Fruit fly (Drosophila melanogaster) whole organism, pupa: ENCODE results near the gene CG18788.
A peak's percentile ranks its signal among the peaks of the same experiment; 100 is the strongest.

ENCODE experiments used
- CG34367 ChIP-seq: fragments of 200-800 bp; sonication (Bioruptor generic); optimal IDR thresholded peaks from 2 replicates; lab custom pipeline; 2018; ENCODE audit warnings: missing biosample characterization, mild to moderate bottlenecking, missing genetic modification characterization
- CG8159 ChIP-seq: fragments of 200-800 bp; sonication (Bioruptor generic); optimal IDR thresholded peaks from 3 replicates; lab custom pipeline; 2018; ENCODE audit warnings: missing biosample characterization, mild to moderate bottlenecking, missing genetic modification characterization, moderate library complexity
- D1 ChIP-seq: fragments of 200-800 bp; sonication (Bioruptor generic); optimal IDR thresholded peaks from 2 replicates; lab custom pipeline; 2018; ENCODE audit warnings: missing biosample characterization, mild to moderate bottlenecking, missing genetic modification characterization, moderate library complexity
- EcR ChIP-seq: fragments of 200-800 bp; sonication (Bioruptor generic); optimal IDR thresholded peaks from 3 replicates; lab custom pipeline; 2019; ENCODE audit warnings: missing biosample characterization, missing genetic modification characterization, mild to moderate bottlenecking, moderate library complexity, missing genetic modification reagents
- Pif1B ChIP-seq: fragments of 200-800 bp; sonication (Bioruptor generic); optimal IDR thresholded peaks from 3 replicates; lab custom pipeline; 2016; ENCODE audit warnings: missing biosample characterization, missing genetic modification characterization
- fd96Ca ChIP-seq: fragments of 200-800 bp; sonication (Bioruptor generic); IDR thresholded peaks from 3 replicates; pipeline ENCODE4 v1.3.6; 2022; ENCODE audit warnings: missing biosample characterization, missing genetic modification characterization
- rn ChIP-seq: fragments of 200-800 bp; sonication (Bioruptor generic); IDR thresholded peaks from 2 replicates; pipeline ENCODE4 v1.3.6; 2022; ENCODE audit warnings: missing biosample characterization, missing genetic modification characterization

DNA sequence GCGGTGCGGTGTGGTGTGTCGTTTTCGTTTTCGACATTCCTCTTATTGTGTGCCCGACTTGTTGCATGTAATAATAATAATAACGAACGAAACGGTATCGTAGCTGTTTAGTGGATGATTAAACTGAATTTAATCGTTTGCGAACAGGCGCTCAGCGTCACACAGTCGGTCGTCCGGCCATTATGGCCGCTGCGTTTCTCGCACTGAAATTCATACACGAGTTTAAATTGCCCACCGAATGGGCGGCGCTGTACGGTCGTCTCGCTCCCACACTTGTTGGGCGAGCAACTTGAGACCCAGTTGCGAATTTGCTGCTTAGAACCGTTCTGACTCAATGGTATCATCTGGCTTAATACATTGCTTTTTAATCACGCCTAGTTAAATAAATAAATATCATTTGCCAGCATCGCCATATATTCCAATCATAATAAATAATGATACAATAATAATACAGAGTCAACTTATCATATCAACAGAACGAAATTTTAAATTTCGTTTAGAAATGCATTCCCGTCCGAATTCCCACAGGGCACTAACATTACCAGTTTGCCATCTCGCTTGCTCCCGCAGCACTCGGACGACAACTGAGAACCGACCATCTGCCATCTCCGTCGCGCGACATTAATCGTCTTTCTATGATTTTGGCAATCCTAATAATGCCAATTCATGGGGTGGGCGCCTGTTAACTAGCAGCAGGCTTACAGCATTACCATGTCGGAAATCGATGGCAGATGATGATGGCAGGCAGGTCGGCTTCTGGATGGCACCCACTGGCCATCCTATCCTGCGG lies 22.9 kb upstream of the CG18788 start:
- TF ChIP-seq CG8159 (tag; lab: Kevin White, UChicago) (peak; percentile 96), fd96Ca (GFP tag; lab: Robert Waterston, UW) (no peak), rn (no peak), Pif1B (GFP tag; lab: Kevin White, UChicago) (peak; percentile 81), D1 (tag; lab: Kevin White, UChicago) (no peak), EcR (GFP tag; lab: Kevin White, UChicago) (no peak), CG34367 (tag; lab: Kevin White, UChicago) (peak; percentile 90)
